Worm (Caenorhabditis elegans) whole organism, L3 larva: Measurements from ENCODE around the gene ZK1236.5.

ENCODE experiments used
- R02D3.7 ChIP-seq: fragments of 150-350 bp; optimal IDR thresholded peaks from 2 replicates; lab custom pipeline; 2014; ENCODE audit warnings: missing biosample characterization, missing genetic modification characterization
- aly-2 ChIP-seq: fragments of 150-350 bp; optimal IDR thresholded peaks from 2 replicates; lab custom pipeline; 2014; ENCODE audit warnings: missing biosample characterization, missing genetic modification characterization
- daf-12 ChIP-seq: fragments of 150-350 bp; optimal IDR thresholded peaks from 2 replicates; lab custom pipeline; 2014; ENCODE audit warnings: missing biosample characterization, missing genetic modification reagents, missing genetic modification characterization
- elt-3 ChIP-seq, 3 experiments: fragments of 150-350 bp in 1 of 3; sonication (generic microtip) in 2 of 3; optimal IDR thresholded peaks; 2 replicates in 2 of 3; 4 replicates in 1 of 3; lab custom pipeline; 2014 to 2017; ENCODE audit warnings: missing biosample characterization in 3 of 3, missing genetic modification characterization in 3 of 3
- fkh-10 ChIP-seq: sonication (generic microtip); optimal IDR thresholded peaks from 2 replicates; lab custom pipeline; 2017; ENCODE audit warnings: missing biosample characterization, missing genetic modification reagents, missing genetic modification characterization
- jun-1 ChIP-seq: fragments of 150-350 bp; optimal IDR thresholded peaks from 2 replicates; lab custom pipeline; 2014; ENCODE audit warnings: missing biosample characterization, missing genetic modification reagents, missing genetic modification characterization
- nhr-237 ChIP-seq: fragments of 150-350 bp; optimal IDR thresholded peaks from 2 replicates; lab custom pipeline; 2014; ENCODE audit warnings: missing biosample characterization, missing genetic modification characterization
- nhr-25 ChIP-seq: sonication (generic microtip); optimal IDR thresholded peaks from 2 replicates; lab custom pipeline; 2017; ENCODE audit warnings: missing biosample characterization, missing genetic modification characterization
- nhr-77 ChIP-seq: fragments of 150-350 bp; optimal IDR thresholded peaks from 2 replicates; lab custom pipeline; 2014; ENCODE audit warnings: missing biosample characterization, missing genetic modification characterization
- pha-4 ChIP-seq: fragments of 150-350 bp; optimal IDR thresholded peaks from 2 replicates; lab custom pipeline; 2014; ENCODE audit warnings: missing biosample characterization, missing genetic modification reagents, missing genetic modification characterization
- unc-39 ChIP-seq: sonication (generic microtip); optimal IDR thresholded peaks from 4 replicates; lab custom pipeline; 2017; ENCODE audit warnings: missing biosample characterization, missing genetic modification characterization

DNA sequence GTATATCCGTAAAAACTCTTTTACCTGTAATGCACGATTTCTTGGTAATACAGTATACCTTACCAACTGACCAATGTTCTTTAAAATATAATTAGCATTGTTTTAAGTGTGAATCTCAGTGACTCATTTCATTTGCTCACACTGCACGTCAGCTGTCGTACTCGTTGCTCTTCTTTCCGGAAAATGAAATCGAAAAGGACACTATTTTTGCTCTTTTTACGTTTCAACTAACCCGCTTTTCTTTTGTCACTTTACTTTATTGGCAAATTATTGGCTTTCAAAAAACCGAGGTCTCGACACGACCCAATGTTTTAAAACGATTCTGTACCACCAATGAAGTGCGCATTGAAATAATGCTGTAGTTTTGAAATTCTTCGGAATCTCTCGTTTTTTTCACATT, 48.3 kb upstream of the ZK1236.5 start, which contains the start of gene F42H10.6:
- TF ChIP-seq jun-1 (no peak), fkh-10 (GFP tag; lab: Kevin White, UChicago) (no peak), unc-39 (no peak), aly-2 (tag; lab: Kevin White, UChicago) (no peak), R02D3.7 (tag; lab: Kevin White, UChicago) (no peak), nhr-77 (tag; lab: Kevin White, UChicago) (no peak), nhr-237 (tag; lab: Kevin White, UChicago) (no peak), nhr-25 (tag; lab: Kevin White, UChicago) (no peak), daf-12 (tag; lab: Kevin White, UChicago) (no peak), elt-3 (tag; optimal IDR thresholded peaks at IDR 0.05; lab: Kevin White, UChicago) (no peak), pha-4 (no peak)
